Worm (Caenorhabditis elegans) whole organism, mixed stage, embryonic: Measurements from ENCODE around the gene clec-128.

Experiments
- bed-3 ChIP-seq: fragments of 200-800 bp; sonication (Bioruptor generic); optimal IDR thresholded peaks from 3 replicates; lab custom pipeline; 2018; ENCODE audit warnings: mild to moderate bottlenecking, missing genetic modification characterization, moderate library complexity, missing compliant biosample characterization
- elt-1 ChIP-seq: sonication (generic microtip); optimal IDR thresholded peaks from 2 replicates; lab custom pipeline; 2017; ENCODE audit warnings: missing genetic modification characterization, mild to moderate bottlenecking, missing compliant biosample characterization, antibody characterized with exemption, moderate library complexity, borderline replicate concordance; ENCODE audit not compliant: insufficient read depth
- elt-3 ChIP-seq: fragments of 150-350 bp; optimal IDR thresholded peaks from 2 replicates; lab custom pipeline; 2014; ENCODE audit warnings: missing biosample characterization, missing genetic modification characterization
- lin-13 ChIP-seq: fragments of 150-350 bp; optimal IDR thresholded peaks from 2 replicates; lab custom pipeline; 2014; ENCODE audit warnings: missing biosample characterization, missing genetic modification characterization
- lsy-2 ChIP-seq: fragments of 150-350 bp; optimal IDR thresholded peaks from 2 replicates; lab custom pipeline; 2014; ENCODE audit warnings: missing biosample characterization, missing genetic modification characterization
- nhr-237 ChIP-seq: fragments of 150-350 bp; optimal IDR thresholded peaks from 2 replicates; lab custom pipeline; 2014; ENCODE audit warnings: missing biosample characterization, missing genetic modification characterization
- nhr-28 ChIP-seq: fragments of 150-350 bp; optimal IDR thresholded peaks from 2 replicates; lab custom pipeline; 2014; ENCODE audit warnings: missing biosample characterization, missing genetic modification characterization
- nhr-76 ChIP-seq: sonication (generic microtip); optimal IDR thresholded peaks from 2 replicates; lab custom pipeline; 2017; ENCODE audit warnings: missing biosample characterization, missing genetic modification characterization
- pha-4 ChIP-seq: fragments of 150-350 bp; optimal IDR thresholded peaks from 2 replicates; lab custom pipeline; 2018; ENCODE audit warnings: missing biosample characterization, missing genetic modification reagents, missing genetic modification characterization
- unc-62 ChIP-seq: fragments of 150-350 bp; optimal IDR thresholded peaks from 2 replicates; lab custom pipeline; 2014; ENCODE audit warnings: missing biosample characterization, missing genetic modification reagents, missing genetic modification characterization
- ztf-11 ChIP-seq: fragments of 150-350 bp; optimal IDR thresholded peaks from 2 replicates; lab custom pipeline; 2014; ENCODE audit warnings: missing biosample characterization, missing genetic modification characterization

ce11 chrII:3550352-3550751 is 20.5 kb downstream of the clec-128 start, which contains the start of gene W10G11.19:
- TF ChIP-seq lin-13 (tag; lab: Kevin White, UChicago) (no peak), nhr-28 (tag; lab: Kevin White, UChicago) (no peak), lsy-2 (tag; lab: Kevin White, UChicago) (no peak), elt-3 (tag; lab: Kevin White, UChicago) (no peak), unc-62 (GFP tag; lab: Kevin White, UChicago) (no peak), nhr-237 (tag; lab: Kevin White, UChicago) (no peak), bed-3 (GFP tag; lab: Kevin White, UChicago) (no peak), nhr-76 (tag; lab: Kevin White, UChicago) (no peak), ztf-11 (no peak), pha-4 (tag; lab: Kevin White, UChicago) (no peak), elt-1 (tag; lab: Kevin White, UChicago) (no peak)
